Worm (Caenorhabditis elegans) whole organism, L2 larva: ENCODE results near the gene F48G7.13.

Source experiments
- aly-2 ChIP-seq: fragments of 150-350 bp; optimal IDR thresholded peaks from 2 replicates; lab custom pipeline; 2014; ENCODE audit warnings: missing biosample characterization, missing genetic modification characterization
- ama-1 ChIP-seq: fragments of 150-350 bp; optimal IDR thresholded peaks from 2 replicates; lab custom pipeline; 2018; ENCODE audit warnings: inconsistent platforms
- blmp-1 ChIP-seq: sonication (generic microtip); optimal IDR thresholded peaks from 2 replicates; lab custom pipeline; 2017; ENCODE audit warnings: missing genetic modification characterization, mild to moderate bottlenecking, missing compliant biosample characterization, antibody characterized with exemption, moderate library complexity; ENCODE audit not compliant: insufficient read depth
- elt-3 ChIP-seq: sonication (generic microtip); optimal IDR thresholded peaks from 2 replicates; lab custom pipeline; 2017; ENCODE audit warnings: missing biosample characterization, missing genetic modification characterization
- lin-13 ChIP-seq: fragments of 150-350 bp; optimal IDR thresholded peaks from 2 replicates; lab custom pipeline; 2014; ENCODE audit warnings: missing biosample characterization, missing genetic modification reagents, missing genetic modification characterization
- lin-39 ChIP-seq: fragments of 150-350 bp; optimal IDR thresholded peaks from 2 replicates; lab custom pipeline; 2014; ENCODE audit warnings: missing biosample characterization, missing genetic modification reagents, missing genetic modification characterization
- mab-5 ChIP-seq: fragments of 150-350 bp; optimal IDR thresholded peaks from 2 replicates; lab custom pipeline; 2014; ENCODE audit warnings: missing biosample characterization, missing genetic modification characterization
- nhr-10 ChIP-seq: sonication (generic microtip); optimal IDR thresholded peaks from 2 replicates; lab custom pipeline; 2017; ENCODE audit warnings: missing biosample characterization, missing genetic modification characterization
- nhr-237 ChIP-seq: fragments of 150-350 bp; optimal IDR thresholded peaks from 2 replicates; lab custom pipeline; 2014; ENCODE audit warnings: missing biosample characterization, missing genetic modification characterization
- snpc-4 ChIP-seq: fragments of 150-350 bp; optimal IDR thresholded peaks from 2 replicates; lab custom pipeline; 2014; ENCODE audit warnings: missing biosample characterization, missing genetic modification characterization
- ztf-4 ChIP-seq: fragments of 150-350 bp; optimal IDR thresholded peaks from 2 replicates; lab custom pipeline; 2014; ENCODE audit warnings: missing biosample characterization, missing genetic modification characterization

- TF ChIP-seq nhr-10, result no peak
- no peak for TF ChIP-seq elt-3 (tag; lab: Kevin White, UChicago)
- TF ChIP-seq blmp-1 (tag; lab: Kevin White, UChicago), result no peak
- TF ChIP-seq nhr-237 (tag; lab: Kevin White, UChicago), result no peak
- TF ChIP-seq snpc-4, result no peak
- TF ChIP-seq aly-2 (tag; lab: Kevin White, UChicago), result no peak
- no peak for TF ChIP-seq lin-39 (tag; lab: Kevin White, UChicago)
- no peak for TF ChIP-seq ama-1 (lab: Kevin White, UChicago)
- no peak for TF ChIP-seq lin-13 (GFP tag; lab: Kevin White, UChicago)
- TF ChIP-seq ztf-4, result no peak
- TF ChIP-seq mab-5 (tag; lab: Kevin White, UChicago), result no peak
Observed at ce11 chrV:597823-598222, 17.6 kb upstream of the F48G7.13 start.
